Worm (Caenorhabditis elegans) whole organism, L2 larva: ENCODE data around the gene sptl-1.

Source experiments
- F13H6.1 ChIP-seq: sonication (generic microtip); optimal IDR thresholded peaks from 2 replicates; lab custom pipeline; 2016; ENCODE audit warnings: missing genetic modification characterization, missing compliant biosample characterization
- fos-1 ChIP-seq: fragments of 150-350 bp; optimal IDR thresholded peaks from 2 replicates; lab custom pipeline; 2014; ENCODE audit warnings: missing biosample characterization, missing genetic modification characterization
- lsy-2 ChIP-seq, 2 experiments: fragments of 150-350 bp in 1 of 2; sonication (generic microtip) in 1 of 2; optimal IDR thresholded peaks; 2 replicates each; lab custom pipeline; 2014 to 2017; ENCODE audit warnings: missing biosample characterization in 2 of 2, missing genetic modification characterization in 2 of 2
- nhr-10 ChIP-seq: sonication (generic microtip); optimal IDR thresholded peaks from 2 replicates; lab custom pipeline; 2017; ENCODE audit warnings: missing biosample characterization, missing genetic modification characterization
- nhr-237 ChIP-seq: fragments of 150-350 bp; optimal IDR thresholded peaks from 2 replicates; lab custom pipeline; 2014; ENCODE audit warnings: missing biosample characterization, missing genetic modification characterization
- nhr-77 ChIP-seq: fragments of 150-350 bp; optimal IDR thresholded peaks from 2 replicates; lab custom pipeline; 2014; ENCODE audit warnings: missing biosample characterization, missing genetic modification characterization
- skn-1 ChIP-seq: sonication (generic microtip); optimal IDR thresholded peaks from 2 replicates; lab custom pipeline; 2017; ENCODE audit warnings: missing biosample characterization, missing genetic modification characterization
- sma-3 ChIP-seq: sonication (generic microtip); optimal IDR thresholded peaks from 2 replicates; lab custom pipeline; 2016; ENCODE audit warnings: missing genetic modification reagents, missing genetic modification characterization, missing compliant biosample characterization
- unc-39 ChIP-seq: fragments of 150-350 bp; optimal IDR thresholded peaks from 2 replicates; lab custom pipeline; 2014; ENCODE audit warnings: missing biosample characterization, missing genetic modification characterization

ce11 chrII:33904-34303 is 17.5 kb upstream of the sptl-1 start, which contains the start of gene F23F1.2:
- no peak for TF ChIP-seq nhr-10 (tag; lab: Kevin White, UChicago)
- TF ChIP-seq nhr-77: no peak
- TF ChIP-seq unc-39 (tag; lab: Kevin White, UChicago): no peak
- no peak for TF ChIP-seq sma-3 (GFP tag; lab: Kevin White, UChicago)
- TF ChIP-seq F13H6.1 (tag; lab: Kevin White, UChicago): no peak
- TF ChIP-seq nhr-237 (tag; lab: Kevin White, UChicago): no peak
- no peak for TF ChIP-seq lsy-2 (tag; optimal IDR thresholded peaks at IDR 0.05; lab: Kevin White, UChicago)
- TF ChIP-seq fos-1 (tag; lab: Kevin White, UChicago): no peak
- no peak for TF ChIP-seq skn-1 (tag; lab: Kevin White, UChicago)
